Worm (Caenorhabditis elegans) whole organism, mixed stage, embryonic: ENCODE results near the gene polg-1.
"Not testable (repeated sequence)": the region's sequence is repeated elsewhere in the genome, so short reads cannot be mapped to it uniquely, and the experiment has no call there.

ENCODE experiments used
- elt-3 ChIP-seq: fragments of 150-350 bp; optimal IDR thresholded peaks from 2 replicates; lab custom pipeline; 2014; ENCODE audit warnings: missing biosample characterization, missing genetic modification characterization
- nhr-76 ChIP-seq: sonication (generic microtip); optimal IDR thresholded peaks from 2 replicates; lab custom pipeline; 2017; ENCODE audit warnings: missing biosample characterization, missing genetic modification characterization
- sptf-1 ChIP-seq: sonication (generic microtip); optimal IDR thresholded peaks from 2 replicates; lab custom pipeline; 2017; ENCODE audit warnings: mild to moderate bottlenecking, missing genetic modification characterization, moderate library complexity, missing compliant biosample characterization
- unc-39 ChIP-seq: fragments of 150-350 bp; optimal IDR thresholded peaks from 2 replicates; lab custom pipeline; 2014; ENCODE audit warnings: missing biosample characterization, missing genetic modification characterization

DNA sequence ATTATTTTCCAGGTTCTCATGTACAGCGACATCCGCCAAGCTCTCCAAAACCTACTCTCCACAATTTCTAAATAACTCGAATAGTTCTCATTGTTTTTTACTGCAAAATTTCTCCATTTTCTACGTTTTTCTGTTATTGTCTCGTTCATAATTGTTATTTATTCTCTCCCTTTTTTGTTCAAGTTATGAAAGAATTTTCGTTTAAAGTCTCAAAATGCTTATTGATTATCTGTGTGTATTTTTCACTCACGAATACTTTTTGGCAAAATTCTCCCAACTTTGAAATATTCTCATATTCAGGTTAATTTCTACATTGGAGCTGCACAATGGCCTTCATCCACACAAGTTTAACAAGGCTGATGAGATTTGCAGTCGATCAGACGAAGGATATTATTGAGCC, 45.6 kb downstream of the polg-1 start, which contains the start of gene Y57A10A.5:
- not testable (repeated sequence) for TF ChIP-seq elt-3, nhr-76, unc-39, sptf-1 (tag; lab: Kevin White, UChicago)
